Worm (Caenorhabditis elegans) whole organism, L2 larva: ENCODE measurements around the gene E04D5.5.

Experiments used
- C34F6.9 ChIP-seq: fragments of 150-350 bp; optimal IDR thresholded peaks from 2 replicates; lab custom pipeline; 2014; ENCODE audit warnings: missing biosample characterization, missing genetic modification characterization
- F13H6.1 ChIP-seq: sonication (generic microtip); optimal IDR thresholded peaks from 2 replicates; lab custom pipeline; 2016; ENCODE audit warnings: missing genetic modification characterization, missing compliant biosample characterization
- R02D3.7 ChIP-seq: fragments of 150-350 bp; optimal IDR thresholded peaks from 2 replicates; lab custom pipeline; 2014; ENCODE audit warnings: missing biosample characterization, missing genetic modification characterization
- Y55F3AM.14 ChIP-seq: fragments of 200-800 bp; sonication (Bioruptor generic); optimal IDR thresholded peaks from 2 replicates; lab custom pipeline; 2018; ENCODE audit warnings: mild to moderate bottlenecking, missing genetic modification characterization, missing compliant biosample characterization
- ZK546.5 ChIP-seq: sonication (generic microtip); optimal IDR thresholded peaks from 2 replicates; lab custom pipeline; 2017; ENCODE audit warnings: missing biosample characterization, missing genetic modification characterization
- alr-1 ChIP-seq: fragments of 150-350 bp; optimal IDR thresholded peaks from 2 replicates; lab custom pipeline; 2014; ENCODE audit warnings: missing biosample characterization, missing genetic modification characterization
- aly-2 ChIP-seq: fragments of 150-350 bp; optimal IDR thresholded peaks from 2 replicates; lab custom pipeline; 2014; ENCODE audit warnings: missing biosample characterization, missing genetic modification characterization
- ama-1 ChIP-seq: fragments of 150-350 bp; optimal IDR thresholded peaks from 2 replicates; lab custom pipeline; 2018; ENCODE audit warnings: inconsistent platforms
- blmp-1 ChIP-seq: sonication (generic microtip); optimal IDR thresholded peaks from 2 replicates; lab custom pipeline; 2017; ENCODE audit warnings: missing genetic modification characterization, mild to moderate bottlenecking, missing compliant biosample characterization, antibody characterized with exemption, moderate library complexity; ENCODE audit not compliant: insufficient read depth
- ceh-16 ChIP-seq: fragments of 150-350 bp; optimal IDR thresholded peaks from 2 replicates; lab custom pipeline; 2014; ENCODE audit warnings: missing biosample characterization, missing genetic modification characterization
- ceh-82 ChIP-seq: fragments of 150-350 bp; optimal IDR thresholded peaks from 2 replicates; lab custom pipeline; 2014; ENCODE audit warnings: missing biosample characterization, missing genetic modification characterization
- crh-2 ChIP-seq: sonication (generic microtip); optimal IDR thresholded peaks from 2 replicates; lab custom pipeline; 2017; ENCODE audit warnings: missing biosample characterization, missing genetic modification characterization
- egl-27 ChIP-seq: sonication (generic microtip); optimal IDR thresholded peaks from 3 replicates; lab custom pipeline; 2017; ENCODE audit warnings: missing biosample characterization, missing genetic modification reagents, missing genetic modification characterization
- elt-1 ChIP-seq: fragments of 150-350 bp; optimal IDR thresholded peaks from 2 replicates; lab custom pipeline; 2014; ENCODE audit warnings: missing biosample characterization, missing genetic modification characterization
- elt-3 ChIP-seq: sonication (generic microtip); optimal IDR thresholded peaks from 2 replicates; lab custom pipeline; 2017; ENCODE audit warnings: missing biosample characterization, missing genetic modification characterization
- fos-1 ChIP-seq: fragments of 150-350 bp; optimal IDR thresholded peaks from 2 replicates; lab custom pipeline; 2014; ENCODE audit warnings: missing biosample characterization, missing genetic modification characterization
- gmeb-1 ChIP-seq: fragments of 150-350 bp; optimal IDR thresholded peaks from 2 replicates; lab custom pipeline; 2014; ENCODE audit warnings: missing biosample characterization, missing genetic modification characterization
- lin-13 ChIP-seq: fragments of 150-350 bp; optimal IDR thresholded peaks from 2 replicates; lab custom pipeline; 2014; ENCODE audit warnings: missing biosample characterization, missing genetic modification reagents, missing genetic modification characterization
- lin-39 ChIP-seq: fragments of 150-350 bp; optimal IDR thresholded peaks from 2 replicates; lab custom pipeline; 2014; ENCODE audit warnings: missing biosample characterization, missing genetic modification reagents, missing genetic modification characterization
- lsy-2 ChIP-seq, 2 experiments: fragments of 150-350 bp in 1 of 2; sonication (generic microtip) in 1 of 2; optimal IDR thresholded peaks; 2 replicates each; lab custom pipeline; 2014 to 2017; ENCODE audit warnings: missing biosample characterization in 2 of 2, missing genetic modification characterization in 2 of 2
- mab-5 ChIP-seq: fragments of 150-350 bp; optimal IDR thresholded peaks from 2 replicates; lab custom pipeline; 2014; ENCODE audit warnings: missing biosample characterization, missing genetic modification characterization
- mbf-1 ChIP-seq: sonication (generic microtip); optimal IDR thresholded peaks from 2 replicates; lab custom pipeline; 2017; ENCODE audit warnings: missing biosample characterization, missing genetic modification characterization
- mdl-1 ChIP-seq, 2 experiments: fragments of 150-350 bp in 1 of 2; sonication (generic microtip) in 1 of 2; optimal IDR thresholded peaks; 2 replicates each; lab custom pipeline; 2017; ENCODE audit warnings: missing biosample characterization in 2 of 2, missing genetic modification characterization in 2 of 2
- nhr-10 ChIP-seq: sonication (generic microtip); optimal IDR thresholded peaks from 2 replicates; lab custom pipeline; 2017; ENCODE audit warnings: missing biosample characterization, missing genetic modification characterization
- nhr-11 ChIP-seq: fragments of 150-350 bp; optimal IDR thresholded peaks from 2 replicates; lab custom pipeline; 2014; ENCODE audit warnings: missing biosample characterization, missing genetic modification characterization
- nhr-12 ChIP-seq: fragments of 150-350 bp; optimal IDR thresholded peaks from 2 replicates; lab custom pipeline; 2014; ENCODE audit warnings: missing biosample characterization, missing genetic modification characterization
- nhr-129 ChIP-seq: fragments of 150-350 bp; optimal IDR thresholded peaks from 2 replicates; lab custom pipeline; 2014; ENCODE audit warnings: missing biosample characterization, missing genetic modification characterization
- nhr-21 ChIP-seq: fragments of 150-350 bp; optimal IDR thresholded peaks from 2 replicates; lab custom pipeline; 2014; ENCODE audit warnings: missing biosample characterization, missing genetic modification characterization
- nhr-23 ChIP-seq: fragments of 150-350 bp; optimal IDR thresholded peaks from 2 replicates; lab custom pipeline; 2014; ENCODE audit warnings: missing biosample characterization, missing genetic modification reagents, missing genetic modification characterization
- nhr-237 ChIP-seq: fragments of 150-350 bp; optimal IDR thresholded peaks from 2 replicates; lab custom pipeline; 2014; ENCODE audit warnings: missing biosample characterization, missing genetic modification characterization
- nhr-25 ChIP-seq: fragments of 150-350 bp; sonication (generic microtip); optimal IDR thresholded peaks from 3 replicates; lab custom pipeline; 2014; ENCODE audit warnings: missing biosample characterization, missing genetic modification characterization
- nhr-6 ChIP-seq: fragments of 150-350 bp; optimal IDR thresholded peaks from 2 replicates; lab custom pipeline; 2014; ENCODE audit warnings: missing biosample characterization, missing genetic modification characterization
- nhr-77 ChIP-seq: fragments of 150-350 bp; optimal IDR thresholded peaks from 2 replicates; lab custom pipeline; 2014; ENCODE audit warnings: missing biosample characterization, missing genetic modification characterization
- peb-1 ChIP-seq: fragments of 150-350 bp; optimal IDR thresholded peaks from 2 replicates; lab custom pipeline; 2014; ENCODE audit warnings: missing biosample characterization, missing genetic modification characterization
- sem-4 ChIP-seq: fragments of 150-350 bp; optimal IDR thresholded peaks from 2 replicates; lab custom pipeline; 2014; ENCODE audit warnings: missing biosample characterization, missing genetic modification reagents, missing genetic modification characterization
- skn-1 ChIP-seq: sonication (generic microtip); optimal IDR thresholded peaks from 2 replicates; lab custom pipeline; 2017; ENCODE audit warnings: missing biosample characterization, missing genetic modification characterization
- sma-3 ChIP-seq: sonication (generic microtip); optimal IDR thresholded peaks from 2 replicates; lab custom pipeline; 2016; ENCODE audit warnings: missing genetic modification reagents, missing genetic modification characterization, missing compliant biosample characterization
- sma-9 ChIP-seq, 2 experiments: fragments of 150-350 bp in 1 of 2; sonication (generic microtip) in 1 of 2; optimal IDR thresholded peaks; 2 replicates each; lab custom pipeline; 2014 to 2016; ENCODE audit warnings: missing genetic modification characterization in 2 of 2, mild to moderate bottlenecking in 1 of 2, missing biosample characterization in 1 of 2, missing compliant biosample characterization in 1 of 2, missing genetic modification reagents in 1 of 2, moderate library complexity in 1 of 2
- snpc-4 ChIP-seq: fragments of 150-350 bp; optimal IDR thresholded peaks from 2 replicates; lab custom pipeline; 2014; ENCODE audit warnings: missing biosample characterization, missing genetic modification characterization
- unc-39 ChIP-seq: fragments of 150-350 bp; optimal IDR thresholded peaks from 2 replicates; lab custom pipeline; 2014; ENCODE audit warnings: missing biosample characterization, missing genetic modification characterization
- unc-55 ChIP-seq: fragments of 150-350 bp; sonication (generic microtip); optimal IDR thresholded peaks from 3 replicates; lab custom pipeline; 2014; ENCODE audit warnings: missing biosample characterization, missing genetic modification reagents, missing genetic modification characterization
- unc-62 ChIP-seq: fragments of 150-350 bp; optimal IDR thresholded peaks from 2 replicates; lab custom pipeline; 2014; ENCODE audit warnings: missing biosample characterization, missing genetic modification reagents, missing genetic modification characterization
- ztf-1 ChIP-seq: fragments of 200-800 bp; sonication (Bioruptor generic); conservative IDR thresholded peaks from 2 replicates; pipeline ENCODE4 v1.3.6; 2022; ENCODE audit warnings: missing genetic modification characterization, missing compliant biosample characterization

E04D5.5 gene

DNA sequence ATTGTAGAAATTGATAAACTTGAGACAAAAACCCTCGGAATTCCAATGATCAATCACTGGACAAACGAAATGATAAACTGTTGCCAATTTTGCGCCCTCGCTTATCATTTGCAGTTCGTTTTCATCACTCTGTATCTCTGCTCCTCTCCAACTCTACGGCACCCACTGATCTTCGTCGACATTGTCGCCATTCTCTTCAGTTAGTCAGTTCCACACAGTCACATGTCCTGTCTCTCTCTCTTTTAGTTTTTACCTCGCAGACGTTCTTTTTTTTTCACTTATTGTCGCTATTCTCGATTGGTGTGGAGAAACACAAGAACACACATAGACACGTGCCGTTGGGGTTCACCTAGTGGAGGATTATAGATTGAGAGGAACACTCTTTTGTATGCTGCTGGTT is 22.1 kb upstream of the E04D5.5 start:
- TF ChIP-seq nhr-12 (tag; lab: Kevin White, UChicago) (no peak), snpc-4 (tag; lab: Kevin White, UChicago) (peak; percentile 17), nhr-129 (tag; lab: Kevin White, UChicago) (peak; percentile 63), crh-2 (tag; lab: Kevin White, UChicago) (peak; percentile 74), alr-1 (tag; lab: Kevin White, UChicago) (no peak), lin-13 (GFP tag; lab: Kevin White, UChicago) (peak; percentile 52), fos-1 (tag; lab: Kevin White, UChicago) (peak; percentile 71), peb-1 (tag; lab: Kevin White, UChicago) (no peak), skn-1 (no peak), nhr-23 (tag; lab: Kevin White, UChicago) (no peak), ama-1 (lab: Kevin White, UChicago) (peak; percentile 61), unc-62 (GFP tag; lab: Kevin White, UChicago) (no peak), lin-39 (tag; lab: Kevin White, UChicago) (no peak), ceh-16 (no peak), nhr-6 (tag; lab: Kevin White, UChicago) (peak; percentile 67), unc-39 (tag; lab: Kevin White, UChicago) (no peak), ZK546.5 (tag; lab: Kevin White, UChicago) (no peak), mdl-1 (tag; optimal IDR thresholded peaks at IDR 0.05; lab: Kevin White, UChicago) (peak; percentile 55 to 58), mab-5 (tag; lab: Kevin White, UChicago) (no peak), nhr-25 (peak; percentile 83), nhr-21 (peak; percentile 86), R02D3.7 (tag; lab: Kevin White, UChicago) (no peak), sma-3 (peak; percentile 90), F13H6.1 (tag; lab: Kevin White, UChicago) (peak; percentile 79), ztf-1 (GFP tag; lab: Robert Waterston, UW) (no peak), nhr-77 (tag; lab: Kevin White, UChicago) (no peak), unc-55 (no peak), gmeb-1 (tag; lab: Kevin White, UChicago) (peak; percentile 56), C34F6.9 (tag; lab: Kevin White, UChicago) (peak; percentile 39), sma-9 (GFP tag; optimal IDR thresholded peaks at IDR 0.05; lab: Kevin White, UChicago) (peak; percentile 89), sma-9 (tag; optimal IDR thresholded peaks at IDR 0.05; lab: Kevin White, UChicago) (no peak), blmp-1 (tag; lab: Kevin White, UChicago) (peak; percentile 86), nhr-11 (tag; lab: Kevin White, UChicago) (no peak), elt-1 (tag; lab: Kevin White, UChicago) (no peak), ceh-82 (tag; lab: Kevin White, UChicago) (no peak), sem-4 (tag; lab: Kevin White, UChicago) (peak; percentile 39), lsy-2 (tag; optimal IDR thresholded peaks at IDR 0.05; lab: Kevin White, UChicago) (peak in 1 of 2 experiments; percentile 65), Y55F3AM.14 (GFP tag; lab: Kevin White, UChicago) (peak; percentile 34)

DNA sequence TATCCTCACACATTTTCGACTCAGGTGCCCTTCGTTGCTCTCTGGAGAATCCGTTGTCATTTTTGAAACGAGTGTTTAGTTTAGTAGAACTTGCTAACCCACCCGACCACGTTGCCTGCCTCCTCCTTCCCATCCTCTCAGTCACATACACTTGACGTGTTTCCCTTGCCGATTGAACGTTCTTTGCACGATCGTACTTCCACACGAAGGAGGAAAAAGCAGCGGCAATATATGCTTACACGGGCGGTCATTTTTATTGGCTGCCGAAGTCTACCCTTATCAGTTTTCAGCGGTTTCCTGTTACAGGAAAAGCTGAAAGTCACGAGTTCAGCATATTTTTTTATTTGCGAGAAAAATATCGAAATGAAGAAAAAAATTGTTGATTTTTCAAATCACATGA is 21.3 kb upstream of the E04D5.5 start:
- TF ChIP-seq fos-1 (tag; lab: Kevin White, UChicago) (peak; percentile 84), ZK546.5 (tag; lab: Kevin White, UChicago) (no peak), crh-2 (tag; lab: Kevin White, UChicago) (peak; percentile 65), aly-2 (no peak), C34F6.9 (tag; lab: Kevin White, UChicago) (no peak), nhr-25 (peak; percentile 68), nhr-12 (tag; lab: Kevin White, UChicago) (no peak), mbf-1 (no peak), nhr-21 (peak; percentile 76), alr-1 (tag; lab: Kevin White, UChicago) (no peak), nhr-10 (tag; lab: Kevin White, UChicago) (no peak), ceh-82 (tag; lab: Kevin White, UChicago) (no peak), sma-9 (GFP tag; optimal IDR thresholded peaks at IDR 0.05; lab: Kevin White, UChicago) (peak; percentile 82), sma-9 (tag; optimal IDR thresholded peaks at IDR 0.05; lab: Kevin White, UChicago) (no peak), snpc-4 (tag; lab: Kevin White, UChicago) (no peak), sma-3 (peak; percentile 11), R02D3.7 (tag; lab: Kevin White, UChicago) (no peak), Y55F3AM.14 (GFP tag; lab: Kevin White, UChicago) (no peak), mdl-1 (tag; optimal IDR thresholded peaks at IDR 0.05; lab: Kevin White, UChicago) (peak in 1 of 2 experiments; percentile 64), sem-4 (tag; lab: Kevin White, UChicago) (no peak), F13H6.1 (tag; lab: Kevin White, UChicago) (peak; percentile 80), blmp-1 (tag; lab: Kevin White, UChicago) (no peak), elt-3 (tag; lab: Kevin White, UChicago) (no peak), ztf-1 (GFP tag; lab: Robert Waterston, UW) (no peak), unc-39 (tag; lab: Kevin White, UChicago) (no peak), nhr-129 (tag; lab: Kevin White, UChicago) (peak; percentile 70), gmeb-1 (tag; lab: Kevin White, UChicago) (peak; percentile 37), egl-27 (tag; lab: Kevin White, UChicago) (peak; percentile 8), elt-1 (tag; lab: Kevin White, UChicago) (no peak), ceh-16 (no peak), ama-1 (lab: Kevin White, UChicago) (no peak), mab-5 (tag; lab: Kevin White, UChicago) (no peak), unc-62 (GFP tag; lab: Kevin White, UChicago) (no peak), nhr-237 (tag; lab: Kevin White, UChicago) (no peak)
